Worm (Caenorhabditis elegans) whole organism, L1 larva: ENCODE results near the gene Y32G9A.2.

ENCODE experiments used
- aly-2 ChIP-seq: fragments of 150-350 bp; optimal IDR thresholded peaks from 2 replicates; lab custom pipeline; 2014; ENCODE audit warnings: missing biosample characterization, missing genetic modification characterization
- efl-1 ChIP-seq, 4 experiments: fragments of 150-350 bp; optimal IDR thresholded peaks in 3 of 4; peaks in 1 of 4; 1 replicate in 1 of 4; 2 replicates in 3 of 4; lab custom pipeline; 2014; ENCODE audit warnings: missing biosample characterization in 2 of 4, missing genetic modification characterization in 2 of 4, missing genetic modification reagents in 2 of 4
- elt-3 ChIP-seq, 6 experiments: fragments of 150-350 bp in 1 of 6; sonication (generic microtip); optimal IDR thresholded peaks; 2 replicates each; lab custom pipeline; 2017 to 2018; ENCODE audit warnings: missing biosample characterization in 6 of 6, missing genetic modification characterization in 6 of 6, inconsistent platforms in 1 of 6
- ets-5 ChIP-seq: fragments of 200-800 bp; sonication (Bioruptor generic); IDR thresholded peaks from 2 replicates; pipeline ENCODE4 v1.3.6; 2022; ENCODE audit warnings: missing genetic modification characterization, missing compliant biosample characterization
- lsy-2 ChIP-seq, 2 experiments: fragments of 150-350 bp; optimal IDR thresholded peaks; 2 replicates each; lab custom pipeline; 2014; ENCODE audit warnings: missing biosample characterization in 2 of 2, missing genetic modification characterization in 2 of 2
- nhr-11 ChIP-seq: fragments of 150-350 bp; optimal IDR thresholded peaks from 2 replicates; lab custom pipeline; 2014; ENCODE audit warnings: missing biosample characterization, missing genetic modification characterization
- nhr-237 ChIP-seq: fragments of 150-350 bp; optimal IDR thresholded peaks from 2 replicates; lab custom pipeline; 2014; ENCODE audit warnings: missing biosample characterization, missing genetic modification characterization
- nhr-85 ChIP-seq: sonication (generic microtip); peaks from one replicate; lab custom pipeline; 2016; ENCODE audit warnings: missing genetic modification characterization, inconsistent platforms, missing compliant biosample characterization
- pag-3 ChIP-seq: sonication (generic microtip); optimal IDR thresholded peaks from 2 replicates; lab custom pipeline; 2017; ENCODE audit warnings: missing genetic modification characterization, mild to moderate bottlenecking, missing compliant biosample characterization, antibody characterized with exemption, borderline replicate concordance; ENCODE audit not compliant: insufficient read depth
- swsn-7 ChIP-seq: sonication (generic microtip); optimal IDR thresholded peaks from 2 replicates; lab custom pipeline; 2016; ENCODE audit warnings: missing genetic modification characterization, missing compliant biosample characterization
- unc-30 ChIP-seq: sonication (generic microtip); optimal IDR thresholded peaks from 2 replicates; lab custom pipeline; 2017; ENCODE audit warnings: missing biosample characterization, missing genetic modification characterization
- unc-86 ChIP-seq: sonication (generic microtip); optimal IDR thresholded peaks from 2 replicates; lab custom pipeline; 2016; ENCODE audit warnings: missing genetic modification characterization, missing compliant biosample characterization

ce11 chrV:1964806-1965205 is 46.5 kb downstream of the Y32G9A.2 start, which contains the start of gene srj-15:
- TF ChIP-seq unc-86 (tag; lab: Kevin White, UChicago) (no peak), ets-5 (GFP tag; lab: Robert Waterston, UW) (no peak), unc-30 (tag; lab: Kevin White, UChicago) (no peak), nhr-11 (tag; lab: Kevin White, UChicago) (no peak), elt-3 (tag; optimal IDR thresholded peaks at IDR 0.05; lab: Kevin White, UChicago) (no peak), efl-1 (optimal IDR thresholded peaks at IDR 0.05; lab: Kevin White, UChicago) (no peak), efl-1 (GFP tag; optimal IDR thresholded peaks at IDR 0.05 in 1 of 2; lab: Kevin White, UChicago) (no peak), nhr-85 (no peak), swsn-7 (tag; lab: Kevin White, UChicago) (no peak), aly-2 (tag; lab: Kevin White, UChicago) (no peak), nhr-237 (no peak), lsy-2 (tag; optimal IDR thresholded peaks at IDR 0.05; lab: Kevin White, UChicago) (no peak), pag-3 (no peak)
